Worm (Caenorhabditis elegans): ENCODE data around the gene R107.5.

The R107.5 gene

ce11 chrIII:9053263-9053662 is 327 bp downstream of the R107.5 start (continued):
- TF ChIP-seq egl-18 (GFP tag; IDR thresholded peaks at IDR 0.05) (no peak), lin-54 (GFP tag; optimal IDR thresholded peaks at IDR 0.05) (no peak), ama-1 (optimal IDR thresholded peaks at IDR 0.05) (peak; percentile 87), ama-1 (GFP tag; optimal IDR thresholded peaks at IDR 0.05) (no peak), snpc-1.1 (tag; optimal IDR thresholded peaks at IDR 0.05; ENCODE audit: insufficient read depth) (no peak), mcd-1 (GFP tag; IDR thresholded peaks at IDR 0.05) (no peak)

DNA sequence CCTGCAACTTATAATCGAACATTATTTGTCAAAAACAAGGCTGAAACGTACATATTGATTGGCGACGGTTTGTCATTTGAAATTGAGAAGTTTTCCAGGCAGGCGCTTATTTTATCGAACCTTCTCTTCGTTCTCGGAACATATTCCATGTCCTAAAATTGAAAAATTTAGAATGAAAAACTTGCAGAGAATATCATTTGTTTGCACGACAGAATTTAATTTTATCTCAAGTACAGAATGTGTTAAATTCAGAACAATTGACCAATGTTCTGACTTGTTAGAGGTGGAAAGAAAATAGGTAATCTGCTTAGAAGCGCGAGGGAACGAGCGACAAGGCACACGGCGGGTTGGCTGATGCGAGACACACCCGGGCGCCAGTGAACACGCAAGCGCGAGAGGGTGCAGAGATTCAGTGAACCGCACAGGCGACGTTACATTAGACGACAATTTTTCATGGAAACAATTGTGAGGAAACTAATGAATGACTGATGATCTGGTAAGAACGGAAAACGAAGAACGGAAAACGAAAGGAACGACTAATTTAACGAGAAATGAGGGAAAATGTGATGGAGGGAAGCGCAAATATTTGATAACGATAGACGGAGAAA is 1.1 kb downstream of the R107.5 start:
- TF ChIP-seq egl-44 (GFP tag; IDR thresholded peaks at IDR 0.05) (no peak), ztf-26 (tag; optimal IDR thresholded peaks at IDR 0.05) (no peak), lin-35 (GFP tag; optimal IDR thresholded peaks at IDR 0.05) (no peak), nfyb-1 (GFP tag; IDR thresholded peaks at IDR 0.05) (peak; percentile 81), F22D6.2 (tag; optimal IDR thresholded peaks at IDR 0.05) (no peak), hsf-1 (GFP tag; IDR thresholded peaks at IDR 0.05) (peak; percentile 47), ccch-3 (GFP tag; optimal IDR thresholded peaks at IDR 0.05) (no peak), xnd-1 (tag; optimal IDR thresholded peaks at IDR 0.05) (no peak), lin-54 (GFP tag; optimal IDR thresholded peaks at IDR 0.05) (peak; percentile 49), attf-6 (GFP tag; IDR thresholded peaks at IDR 0.05) (no peak), madf-8 (GFP tag; conservative IDR thresholded peaks at IDR 0.05) (no peak), C06A6.2 (GFP tag; conservative IDR thresholded peaks at IDR 0.05) (0 out of 2 replicates have a peak, but pooled peaks have one; percentile 10), zim-3 (tag; optimal IDR thresholded peaks at IDR 0.05) (no peak), lir-1 (GFP tag; conservative IDR thresholded peaks at IDR 0.05) (no peak), hmg-1.2 (GFP tag; IDR thresholded peaks at IDR 0.05) (peak; percentile 83; the same call in 1 of the 2 replicates), bed-2 (GFP tag; IDR thresholded peaks at IDR 0.05) (no peak), ztf-3 (GFP tag; optimal IDR thresholded peaks at IDR 0.05) (peak; percentile 60), rpc-1 (optimal IDR thresholded peaks at IDR 0.05) (no peak), rpc-1 (tag; optimal IDR thresholded peaks at IDR 0.05) (no peak), cebp-1 (GFP tag; IDR thresholded peaks at IDR 0.05) (no peak), cebp-1 (tag; optimal IDR thresholded peaks at IDR 0.05) (peak; percentile 70), F10E7.11 (tag; optimal IDR thresholded peaks at IDR 0.05) (peak; percentile 24), akir-1 (GFP tag; optimal IDR thresholded peaks at IDR 0.05) (no peak), dpl-1 (GFP tag; optimal IDR thresholded peaks at IDR 0.05) (no peak), B0336.3 (GFP tag; IDR thresholded peaks at IDR 0.05) (peak; percentile 58; the same call in 1 of the 2 replicates), F52B5.7 (tag; optimal IDR thresholded peaks at IDR 0.05) (peak; percentile 15), F57C9.4 (tag; optimal IDR thresholded peaks at IDR 0.05) (no peak), Y53F4B.3 (GFP tag; IDR thresholded peaks at IDR 0.05) (no peak), mes-4 (tag; optimal IDR thresholded peaks at IDR 0.05) (no peak), sptf-2 (GFP tag; optimal IDR thresholded peaks at IDR 0.05) (no peak), ceh-27 (GFP tag; optimal IDR thresholded peaks at IDR 0.05) (peak; percentile 45), B0019.2 (GFP tag; conservative IDR thresholded peaks at IDR 0.05) (peak; percentile 59; the same call in 1 of the 2 replicates), Y53G8AR.9 (GFP tag; conservative IDR thresholded peaks at IDR 0.05) (no peak), nhr-27 (tag; optimal IDR thresholded peaks at IDR 0.05) (no peak), zfh-2 (GFP tag; conservative IDR thresholded peaks at IDR 0.05) (peak; percentile 97), lsy-27 (tag; optimal IDR thresholded peaks at IDR 0.05; ENCODE audit: borderline replicate concordance, insufficient read depth) (no peak), egl-18 (GFP tag; IDR thresholded peaks at IDR 0.05) (0 out of 2 replicates have a peak, but pooled peaks have one; percentile 21), tbp1 (GFP tag; optimal IDR thresholded peaks at IDR 0.05) (peak; percentile 36), nhr-80 (tag; optimal IDR thresholded peaks at IDR 0.05) (peak; percentile 49), nhr-179 (tag; optimal IDR thresholded peaks at IDR 0.05) (no peak), let-526 (GFP tag; IDR thresholded peaks at IDR 0.05) (peak; percentile 85), atf-7 (tag; optimal IDR thresholded peaks at IDR 0.05) (no peak), hrde-1 (tag; optimal IDR thresholded peaks at IDR 0.05; ENCODE audit: borderline replicate concordance) (no peak)

Data from whole organism, young adult.